Worm (Caenorhabditis elegans) whole organism, young adult: Measurements from ENCODE around the gene cld-9.
A peak's percentile ranks its signal among the peaks of the same experiment; 100 is the strongest.

ENCODE experiments used
- B0019.2 ChIP-seq: fragments of 200-800 bp; sonication (Bioruptor generic); conservative IDR thresholded peaks from 2 replicates; pipeline ENCODE4 v1.3.6; 2022; ENCODE audit warnings: missing genetic modification reagents, missing genetic modification characterization, missing compliant biosample characterization
- B0035.1 ChIP-seq: sonication (generic microtip); optimal IDR thresholded peaks from 2 replicates; lab custom pipeline; 2016; ENCODE audit warnings: missing genetic modification characterization, mild to moderate bottlenecking, missing compliant biosample characterization, missing genotype, missing genetic modification reagents
- C06A6.2 ChIP-seq: fragments of 200-800 bp; sonication (Bioruptor generic); conservative IDR thresholded peaks from 2 replicates; pipeline ENCODE4 v1.3.6; 2022; ENCODE audit warnings: missing genetic modification characterization, missing compliant biosample characterization
- F39B2.1 ChIP-seq: fragments of 200-800 bp; sonication (Bioruptor generic); IDR thresholded peaks from 2 replicates; pipeline ENCODE4 v1.3.6; 2022; ENCODE audit warnings: missing genetic modification reagents, missing genetic modification characterization, missing compliant biosample characterization
- T07F8.4 ChIP-seq: sonication (generic microtip); optimal IDR thresholded peaks from 2 replicates; lab custom pipeline; 2016; ENCODE audit warnings: mild to moderate bottlenecking, missing genetic modification characterization, moderate library complexity, missing compliant biosample characterization
- T26A5.8 ChIP-seq: sonication (generic microtip); optimal IDR thresholded peaks from 2 replicates; lab custom pipeline; 2016; ENCODE audit warnings: missing genetic modification characterization, missing compliant biosample characterization
- Y95B8A.8 ChIP-seq: fragments of 200-800 bp; sonication (Bioruptor generic); IDR thresholded peaks from 2 replicates; pipeline ENCODE4 v1.3.6; 2022; ENCODE audit warnings: missing genetic modification reagents, missing genetic modification characterization, missing compliant biosample characterization
- aptf-3 ChIP-seq: fragments of 200-800 bp; sonication (Bioruptor generic); IDR thresholded peaks from 2 replicates; pipeline ENCODE4 v1.3.6; 2022; ENCODE audit warnings: missing genetic modification characterization, missing compliant biosample characterization
- attf-3 ChIP-seq: fragments of 200-800 bp; sonication (Bioruptor generic); conservative IDR thresholded peaks from 2 replicates; pipeline ENCODE4 v1.3.6; 2022; ENCODE audit warnings: missing genetic modification reagents, missing genetic modification characterization, missing compliant biosample characterization
- bed-1 ChIP-seq: fragments of 200-800 bp; sonication (Bioruptor generic); IDR thresholded peaks from 2 replicates; pipeline ENCODE4 v1.3.6; 2022; ENCODE audit warnings: missing genetic modification reagents, missing genetic modification characterization, missing compliant biosample characterization
- cebp-1 ChIP-seq, 2 experiments: fragments of 200-800 bp in 1 of 2; sonication (Bioruptor generic) in 1 of 2; sonication (generic microtip) in 1 of 2; IDR thresholded peaks in 1 of 2; optimal IDR thresholded peaks in 1 of 2; 2 replicates each; pipeline versions ENCODE4 v1.3.6 to Lab custom; 2017 to 2022; ENCODE audit warnings: missing compliant biosample characterization in 2 of 2, missing genetic modification characterization in 2 of 2, mild to moderate bottlenecking in 1 of 2, missing genetic modification reagents in 1 of 2, moderate library complexity in 1 of 2
- ceh-100 ChIP-seq: fragments of 200-800 bp; sonication (Bioruptor generic); IDR thresholded peaks from 2 replicates; pipeline ENCODE4 v1.3.6; 2022; ENCODE audit warnings: missing genetic modification reagents, missing genetic modification characterization, missing compliant biosample characterization
- ceh-27 ChIP-seq: fragments of 200-800 bp; sonication (Bioruptor generic); optimal IDR thresholded peaks from 2 replicates; lab custom pipeline; 2018; ENCODE audit warnings: mild to moderate bottlenecking, missing genetic modification characterization, moderate library complexity, missing compliant biosample characterization
- chd-7 ChIP-seq: sonication (generic microtip); optimal IDR thresholded peaks from 2 replicates; lab custom pipeline; 2016; ENCODE audit warnings: mild to moderate bottlenecking, missing genetic modification characterization, moderate library complexity, missing compliant biosample characterization
- die-1 ChIP-seq: sonication (generic microtip); optimal IDR thresholded peaks from 2 replicates; lab custom pipeline; 2016; ENCODE audit warnings: missing genotype, mild to moderate bottlenecking, missing genetic modification characterization, missing compliant biosample characterization
- dpff-1 ChIP-seq: sonication (generic microtip); optimal IDR thresholded peaks from 2 replicates; lab custom pipeline; 2017; ENCODE audit warnings: mild to moderate bottlenecking, missing genetic modification characterization, missing compliant biosample characterization
- dpl-1 ChIP-seq: fragments of 150-350 bp; optimal IDR thresholded peaks from 2 replicates; lab custom pipeline; 2014; ENCODE audit warnings: missing biosample characterization, missing genetic modification reagents, missing genetic modification characterization
- egl-44 ChIP-seq: fragments of 200-800 bp; sonication (Bioruptor generic); IDR thresholded peaks from 2 replicates; pipeline ENCODE4 v1.3.6; 2022; ENCODE audit warnings: missing genetic modification reagents, missing genetic modification characterization, missing compliant biosample characterization
- egrh-3 ChIP-seq: fragments of 200-800 bp; sonication (Bioruptor generic); IDR thresholded peaks from 2 replicates; pipeline ENCODE4 v1.3.6; 2022; ENCODE audit warnings: missing genetic modification reagents, missing genetic modification characterization, missing compliant biosample characterization
- ets-4 ChIP-seq: fragments of 200-800 bp; sonication (Bioruptor generic); optimal IDR thresholded peaks from 2 replicates; lab custom pipeline; 2018; ENCODE audit warnings: mild to moderate bottlenecking, missing genetic modification characterization, missing compliant biosample characterization
- fkh-3 ChIP-seq: sonication (generic microtip); optimal IDR thresholded peaks from 2 replicates; lab custom pipeline; 2016; ENCODE audit warnings: mild to moderate bottlenecking, missing genetic modification characterization, missing compliant biosample characterization
- hrde-1 ChIP-seq: sonication (generic microtip); optimal IDR thresholded peaks from 2 replicates; lab custom pipeline; 2016; ENCODE audit warnings: missing genetic modification characterization, mild to moderate bottlenecking, missing compliant biosample characterization, moderate library complexity, missing genotype, missing genetic modification reagents, borderline replicate concordance
- hsf-1 ChIP-seq: fragments of 200-800 bp; sonication (Bioruptor generic); IDR thresholded peaks from 2 replicates; pipeline ENCODE4 v1.3.6; 2022; ENCODE audit warnings: missing genetic modification reagents, missing genetic modification characterization, missing compliant biosample characterization
- let-526 ChIP-seq: fragments of 200-800 bp; sonication (Bioruptor generic); IDR thresholded peaks from 2 replicates; pipeline ENCODE4 v1.3.6; 2022; ENCODE audit warnings: missing genetic modification reagents, missing genetic modification characterization, missing compliant biosample characterization
- lin-54 ChIP-seq: fragments of 200-800 bp; sonication (Bioruptor generic); optimal IDR thresholded peaks from 2 replicates; lab custom pipeline; 2018; ENCODE audit warnings: mild to moderate bottlenecking, missing genetic modification characterization, missing compliant biosample characterization
- lir-1 ChIP-seq: fragments of 200-800 bp; sonication (Bioruptor generic); conservative IDR thresholded peaks from 2 replicates; pipeline ENCODE4 v1.3.6; 2022; ENCODE audit warnings: missing genetic modification reagents, missing genetic modification characterization, missing compliant biosample characterization
- nhr-27 ChIP-seq: fragments of 200-800 bp; sonication (Bioruptor generic); optimal IDR thresholded peaks from 2 replicates; lab custom pipeline; 2018; ENCODE audit warnings: mild to moderate bottlenecking, missing genetic modification characterization, moderate library complexity, missing compliant biosample characterization
- nhr-80 ChIP-seq: sonication (generic microtip); optimal IDR thresholded peaks from 2 replicates; lab custom pipeline; 2016; ENCODE audit warnings: missing genetic modification characterization, missing compliant biosample characterization
- pha-4 ChIP-seq: fragments of 150-350 bp; sonication (generic microtip); optimal IDR thresholded peaks from 2 replicates; lab custom pipeline; 2014; ENCODE audit warnings: missing biosample characterization, missing genetic modification reagents, missing genetic modification characterization
- rpc-1 ChIP-seq, 2 experiments: fragments of 150-350 bp in 1 of 2; sonication (generic microtip) in 1 of 2; optimal IDR thresholded peaks; 2 replicates each; lab custom pipeline; 2014 to 2018; ENCODE audit warnings: missing biosample characterization in 1 of 2, missing genetic modification characterization in 1 of 2, missing genetic modification reagents in 1 of 2, missing genotype in 1 of 2
- snpc-4 ChIP-seq, 5 experiments: fragments of 150-350 bp in 1 of 5; sonication (generic microtip) in 4 of 5; optimal IDR thresholded peaks; 2 replicates each; lab custom pipeline; 2014 to 2018; ENCODE audit warnings: missing genetic modification characterization in 5 of 5, missing biosample characterization in 3 of 5, antibody characterized with exemption in 2 of 5, mild to moderate bottlenecking in 2 of 5, missing compliant biosample characterization in 2 of 5, missing genotype in 2 of 5, moderate library complexity in 2 of 5, missing genetic modification reagents in 1 of 5
- tlf-1 ChIP-seq: fragments of 200-800 bp; sonication (Bioruptor generic); optimal IDR thresholded peaks from 2 replicates; lab custom pipeline; 2018; ENCODE audit warnings: mild to moderate bottlenecking, missing genetic modification characterization, missing compliant biosample characterization
- unc-130 ChIP-seq: sonication (generic microtip); optimal IDR thresholded peaks from 2 replicates; lab custom pipeline; 2016; ENCODE audit warnings: missing genetic modification reagents, missing genetic modification characterization, missing compliant biosample characterization
- ztf-18 ChIP-seq: sonication (generic microtip); optimal IDR thresholded peaks from 2 replicates; lab custom pipeline; 2016; ENCODE audit warnings: missing genotype, mild to moderate bottlenecking, missing genetic modification characterization, missing compliant biosample characterization
- ztf-25 ChIP-seq: fragments of 200-800 bp; sonication (Bioruptor generic); IDR thresholded peaks from 2 replicates; pipeline ENCODE4 v1.3.6; 2022; ENCODE audit warnings: missing genetic modification reagents, missing genetic modification characterization, missing compliant biosample characterization
- ztf-28 ChIP-seq: fragments of 200-800 bp; sonication (Bioruptor generic); IDR thresholded peaks from 2 replicates; pipeline ENCODE4 v1.3.6; 2022; ENCODE audit warnings: missing genetic modification reagents, missing genetic modification characterization, missing compliant biosample characterization

The cld-9 gene

DNA sequence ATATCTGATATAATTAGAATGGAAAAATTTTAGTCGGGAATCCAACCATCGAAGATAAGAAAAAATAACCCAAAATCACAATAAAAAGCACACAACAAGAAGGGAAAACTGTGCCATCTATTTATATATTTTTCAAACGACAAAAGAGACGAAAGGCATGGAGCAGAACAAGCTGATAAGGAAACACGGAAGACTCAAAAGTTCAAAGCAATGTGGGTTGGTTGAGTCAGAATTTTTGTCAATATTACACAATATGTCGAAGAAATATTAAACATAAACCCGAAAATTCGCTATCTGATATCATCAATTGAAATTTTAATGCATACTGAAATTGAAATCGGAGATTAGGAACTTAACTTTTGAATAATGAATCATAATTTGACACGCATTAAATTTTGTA is 6.8 kb downstream of the cld-9 start, which contains the start of gene F35E12.9:
F35E12.9 (minus strand) TSS at position 227 of the 400 bp plus-strand sequence.
- no peak for TF ChIP-seq rpc-1 (optimal IDR thresholded peaks at IDR 0.05; lab: Kevin White, UChicago)
- no peak for TF ChIP-seq rpc-1 (tag; optimal IDR thresholded peaks at IDR 0.05; lab: Kevin White, UChicago)
- no peak for TF ChIP-seq fkh-3
- no peak for TF ChIP-seq ceh-27 (GFP tag; lab: Kevin White, UChicago)
- TF ChIP-seq bed-1 (GFP tag; lab: Robert Waterston, UW), result no peak
- no peak for TF ChIP-seq dpff-1 (tag; lab: Kevin White, UChicago)
- TF ChIP-seq nhr-80 (tag; lab: Kevin White, UChicago), result peak; percentile 84
- TF ChIP-seq chd-7 (tag; lab: Kevin White, UChicago), result no peak
- TF ChIP-seq dpl-1 (GFP tag; lab: Kevin White, UChicago), result no peak
- TF ChIP-seq, all 124 proteins: peak for 1

DNA sequence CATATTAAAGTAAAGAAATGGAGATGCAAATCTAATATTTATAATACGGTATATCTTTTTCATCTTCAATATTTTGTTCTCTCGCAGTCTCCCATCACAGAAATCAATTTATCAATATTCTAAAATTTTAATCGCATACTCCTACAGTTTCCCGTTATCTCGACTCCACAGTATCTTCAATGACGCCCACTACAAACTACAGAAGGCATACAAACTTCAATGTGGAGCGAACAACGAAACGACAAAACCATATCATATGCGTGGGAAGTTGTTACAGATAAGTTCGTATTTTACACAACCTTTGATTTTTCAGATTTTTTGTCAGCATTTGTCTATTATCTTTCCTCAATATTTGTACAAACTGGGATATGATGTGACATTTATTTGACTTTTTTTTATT is 11.8 kb downstream of the cld-9 start:
- no peak for TF ChIP-seq egrh-3 (GFP tag; lab: Robert Waterston, UW)
- TF ChIP-seq nhr-80 (tag; lab: Kevin White, UChicago), result peak; percentile 49
- TF ChIP-seq lir-1 (GFP tag; lab: Robert Waterston, UW), result no peak
- TF ChIP-seq B0035.1 (tag; lab: Kevin White, UChicago), result no peak

DNA sequence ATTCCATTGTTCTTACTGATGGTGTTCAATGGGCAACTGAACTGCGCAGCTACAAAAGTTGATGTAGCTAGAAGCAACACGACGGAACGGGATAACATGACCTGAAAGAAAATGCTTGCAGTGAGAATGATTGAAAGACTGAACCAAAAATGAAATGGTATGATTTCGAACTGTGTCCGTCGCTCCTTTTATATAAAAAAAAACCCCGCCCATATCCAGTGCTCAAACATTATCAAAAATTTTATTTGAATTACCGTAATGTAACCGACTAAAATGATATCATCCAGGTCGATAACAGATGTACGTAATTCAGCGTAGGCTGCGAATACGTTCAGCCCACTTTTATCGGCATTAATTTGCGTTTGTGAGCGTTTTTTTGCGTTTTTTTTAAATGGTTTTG is 13.3 kb downstream of the cld-9 start, which contains the start of gene irg-5:
irg-5 (minus strand) TSS at position 101 of the 400 bp plus-strand sequence.
- TF ChIP-seq T26A5.8 (tag; lab: Kevin White, UChicago) (no peak), let-526 (GFP tag; lab: Robert Waterston, UW) (no peak), nhr-80 (tag; lab: Kevin White, UChicago) (no peak), nhr-27 (tag; lab: Kevin White, UChicago) (no peak), tlf-1 (GFP tag; lab: Kevin White, UChicago) (no peak), T07F8.4 (no peak), ztf-18 (tag; lab: Kevin White, UChicago) (no peak), C06A6.2 (GFP tag; lab: Robert Waterston, UW) (no peak), ceh-27 (GFP tag; lab: Kevin White, UChicago) (no peak), fkh-3 (no peak)

DNA sequence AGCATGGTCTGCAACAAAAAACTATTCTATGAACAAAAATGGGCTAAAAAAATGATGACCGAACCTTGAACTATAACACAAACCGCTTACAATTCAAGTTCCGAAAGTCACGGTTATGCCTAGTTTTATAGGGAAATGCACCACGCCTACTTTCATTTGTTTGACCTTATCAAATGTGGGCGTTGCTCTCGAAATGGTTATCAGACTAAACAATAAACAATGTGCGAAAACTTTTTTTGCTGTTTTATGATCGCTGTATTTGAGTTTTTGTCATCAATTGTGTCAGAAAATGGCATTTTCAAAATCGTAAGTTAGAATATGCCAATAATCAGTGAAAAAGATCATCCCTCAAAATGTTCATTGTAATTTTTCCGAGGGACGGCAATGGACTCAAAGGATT is 15.5 kb downstream of the cld-9 start, which contains the start of gene F35E12.6:
F35E12.6 (minus strand) TSS at position 101 of the 400 bp plus-strand sequence.
- no peak for TF ChIP-seq pha-4 (tag; lab: Kevin White, UChicago)
- TF ChIP-seq egl-44, result no peak
- peak; percentile 20 for TF ChIP-seq nhr-80 (tag; lab: Kevin White, UChicago)
- TF ChIP-seq, all 124 proteins: peak for 1

DNA sequence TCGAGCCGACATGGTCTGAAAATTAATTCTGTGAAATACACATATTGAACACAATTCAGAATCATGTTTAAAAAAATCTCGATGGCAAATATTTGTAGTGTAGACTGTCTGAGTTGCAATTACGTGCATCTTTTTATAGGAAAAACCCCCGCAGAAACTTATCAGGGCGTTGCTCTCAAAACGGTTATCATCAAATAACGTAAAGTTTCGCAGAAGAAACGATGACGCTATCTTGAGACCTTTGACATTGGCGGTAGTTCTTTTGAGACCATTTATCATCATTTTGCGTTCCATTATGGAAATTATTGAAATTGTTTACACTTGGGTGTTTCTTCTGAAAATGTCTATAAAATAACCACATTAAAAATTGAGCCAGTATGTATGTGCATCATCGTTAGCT is 20.9 kb downstream of the cld-9 start, which contains the start of gene dct-17:
dct-17 (minus strand) TSS at position 23 of the 400 bp plus-strand sequence.
- TF ChIP-seq nhr-80 (tag; lab: Kevin White, UChicago) (peak; percentile 55), dpl-1 (GFP tag; lab: Kevin White, UChicago) (no peak), aptf-3 (GFP tag; lab: Robert Waterston, UW) (no peak), ets-4 (GFP tag; lab: Kevin White, UChicago) (no peak), B0019.2 (GFP tag; lab: Robert Waterston, UW) (no peak)

DNA sequence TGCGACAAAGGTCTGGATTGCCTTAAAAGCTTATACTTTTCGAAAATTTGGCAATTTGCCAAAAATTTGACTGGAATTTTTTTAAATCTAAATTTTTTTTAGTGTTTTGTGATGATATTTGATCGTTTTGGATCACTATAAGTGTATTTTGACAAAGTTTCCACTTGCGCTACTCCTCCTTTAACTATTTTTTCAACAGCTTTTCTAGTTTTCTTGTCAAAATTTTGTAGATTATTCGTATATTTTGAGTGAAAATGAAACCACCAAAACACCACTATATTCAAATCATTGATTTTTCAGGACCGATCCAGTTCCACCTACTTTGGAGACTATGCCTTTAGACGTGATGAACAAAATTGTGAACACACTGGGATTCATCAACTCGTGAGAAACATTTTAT is 26.1 kb downstream of the cld-9 start, which contains the start of gene fbxa-181:
fbxa-181 (plus strand) TSS at position 301 of the 400 bp plus-strand sequence.
- TF ChIP-seq lin-54 (GFP tag; lab: Kevin White, UChicago) (no peak), ets-4 (GFP tag; lab: Kevin White, UChicago) (no peak), B0035.1 (tag; lab: Kevin White, UChicago) (no peak), attf-3 (GFP tag; lab: Robert Waterston, UW) (no peak), ceh-100 (no peak), hrde-1 (tag; lab: Kevin White, UChicago) (no peak), nhr-80 (tag; lab: Kevin White, UChicago) (no peak), die-1 (no peak), snpc-4 (GFP tag; optimal IDR thresholded peaks at IDR 0.05; lab: Kevin White, UChicago) (no peak), snpc-4 (tag; optimal IDR thresholded peaks at IDR 0.05; lab: Kevin White, UChicago) (no peak), ztf-28 (no peak), hsf-1 (GFP tag; lab: Robert Waterston, UW) (no peak), let-526 (GFP tag; lab: Robert Waterston, UW) (no peak), ztf-25 (GFP tag; lab: Robert Waterston, UW) (no peak), unc-130 (no peak), Y95B8A.8 (GFP tag; lab: Robert Waterston, UW) (no peak), F39B2.1 (GFP tag; lab: Robert Waterston, UW) (no peak), nhr-27 (tag; lab: Kevin White, UChicago) (no peak), cebp-1 (GFP tag; IDR thresholded peaks at IDR 0.05; lab: Robert Waterston, UW) (no peak), cebp-1 (tag; optimal IDR thresholded peaks at IDR 0.05; lab: Kevin White, UChicago) (no peak)
